Fruit fly (Drosophila melanogaster) whole organism, embryonic: ENCODE measurements around the gene CG10802.

Source experiments
- Bgb ChIP-seq: fragments of 200-800 bp; sonication (Bioruptor generic); IDR thresholded peaks from 2 replicates; pipeline ENCODE4 v1.3.6; 2022; ENCODE audit warnings: missing biosample characterization, missing genetic modification characterization; ENCODE audit not compliant: partially characterized antibody
- CG10274 ChIP-seq: fragments of 200-800 bp; sonication (Bioruptor generic); optimal IDR thresholded peaks from 3 replicates; lab custom pipeline; 2017; ENCODE audit warnings: missing biosample characterization, mild to moderate bottlenecking, missing genetic modification characterization
- CG10543 ChIP-seq: fragments of 200-800 bp; sonication (Bioruptor generic); optimal IDR thresholded peaks from 3 replicates; lab custom pipeline; 2017; ENCODE audit warnings: missing biosample characterization, mild to moderate bottlenecking, missing genetic modification characterization, moderate library complexity
- CG10979 ChIP-seq: fragments of 200-800 bp; sonication (Bioruptor generic); optimal IDR thresholded peaks from 2 replicates; lab custom pipeline; 2018; ENCODE audit warnings: missing biosample characterization, mild to moderate bottlenecking, missing genetic modification characterization, moderate library complexity
- CG12104 ChIP-seq: fragments of 200-800 bp; sonication (Bioruptor generic); optimal IDR thresholded peaks from 3 replicates; lab custom pipeline; 2016; ENCODE audit warnings: missing biosample characterization, missing genetic modification characterization
- CG12659 ChIP-seq: fragments of 200-800 bp; sonication (Bioruptor generic); optimal IDR thresholded peaks from 3 replicates; lab custom pipeline; 2017; ENCODE audit warnings: mild to moderate bottlenecking, missing biosample characterization, missing genetic modification reagents, missing genetic modification characterization
- CG13287 ChIP-seq: fragments of 200-800 bp; sonication (Bioruptor generic); IDR thresholded peaks from 2 replicates; pipeline ENCODE4 v1.3.6; 2022; ENCODE audit warnings: missing biosample characterization, missing genetic modification characterization; ENCODE audit not compliant: partially characterized antibody
- CG14965 ChIP-seq: fragments of 200-800 bp; sonication (Bioruptor generic); optimal IDR thresholded peaks from 2 replicates; lab custom pipeline; 2016; ENCODE audit warnings: missing biosample characterization, missing genetic modification characterization, borderline replicate concordance
- CG15514 ChIP-seq: fragments of 200-800 bp; sonication (Bioruptor generic); optimal IDR thresholded peaks from 3 replicates; lab custom pipeline; 2017; ENCODE audit warnings: missing biosample characterization, missing genetic modification characterization, mild to moderate bottlenecking, moderate library complexity, missing genetic modification reagents
- CG1602 ChIP-seq: fragments of 200-800 bp; sonication (Bioruptor generic); optimal IDR thresholded peaks from 3 replicates; lab custom pipeline; 2016; ENCODE audit warnings: missing biosample characterization, missing genetic modification characterization
- CG1603 ChIP-seq: fragments of 200-800 bp; sonication (Bioruptor generic); optimal IDR thresholded peaks from 2 replicates; lab custom pipeline; 2019; ENCODE audit warnings: missing biosample characterization, mild to moderate bottlenecking, missing genetic modification characterization, moderate library complexity
- CG16813 ChIP-seq: fragments of 200-800 bp; sonication (Bioruptor generic); IDR thresholded peaks from 3 replicates; pipeline ENCODE4 v1.3.6; 2022; ENCODE audit warnings: missing biosample characterization, missing genetic modification characterization; ENCODE audit not compliant: partially characterized antibody
- CG17612 ChIP-seq: fragments of 200-800 bp; sonication (Bioruptor generic); IDR thresholded peaks from 2 replicates; pipeline ENCODE4 v1.3.6; 2022; ENCODE audit warnings: missing biosample characterization, missing genetic modification characterization
- CG2199 ChIP-seq: fragments of 200-800 bp; sonication (Bioruptor generic); IDR thresholded peaks from 3 replicates; pipeline ENCODE4 v1.3.6; 2022; ENCODE audit warnings: missing biosample characterization, missing genetic modification characterization
- CG31224 ChIP-seq: fragments of 200-800 bp; sonication (Bioruptor generic); IDR thresholded peaks from 2 replicates; pipeline ENCODE4 v1.3.6; 2022; ENCODE audit warnings: missing biosample characterization, missing genetic modification characterization
- CG3407 ChIP-seq: fragments of 200-800 bp; sonication (Bioruptor generic); optimal IDR thresholded peaks from 2 replicates; lab custom pipeline; 2018; ENCODE audit warnings: missing biosample characterization, mild to moderate bottlenecking, missing genetic modification characterization
- CG3847 ChIP-seq: fragments of 200-800 bp; sonication (Bioruptor generic); IDR thresholded peaks from 2 replicates; pipeline ENCODE4 v1.3.6; 2022; ENCODE audit warnings: missing biosample characterization, missing genetic modification characterization
- CG3995 ChIP-seq: fragments of 200-800 bp; sonication (Bioruptor generic); optimal IDR thresholded peaks from 3 replicates; lab custom pipeline; 2016; ENCODE audit warnings: missing biosample characterization, missing genetic modification characterization
- CG4328 ChIP-seq: fragments of 200-800 bp; sonication (Bioruptor generic); optimal IDR thresholded peaks from 3 replicates; lab custom pipeline; 2017; ENCODE audit warnings: missing biosample characterization, missing genetic modification reagents, missing genetic modification characterization
- CG4730 ChIP-seq: fragments of 200-800 bp; sonication (Bioruptor generic); IDR thresholded peaks from 2 replicates; pipeline ENCODE4 v1.3.6; 2022; ENCODE audit warnings: missing biosample characterization, missing genetic modification characterization
- CG7839 ChIP-seq: fragments of 200-800 bp; sonication (Bioruptor generic); optimal IDR thresholded peaks from 3 replicates; lab custom pipeline; 2018; ENCODE audit warnings: missing biosample characterization, mild to moderate bottlenecking, missing genetic modification characterization, moderate library complexity
- CG7963 ChIP-seq: fragments of 200-800 bp; sonication (Bioruptor generic); IDR thresholded peaks from 3 replicates; pipeline ENCODE4 v1.3.6; 2022; ENCODE audit warnings: missing biosample characterization, missing genetic modification characterization; ENCODE audit not compliant: partially characterized antibody
- CG8281 ChIP-seq: fragments of 200-800 bp; sonication (Bioruptor generic); optimal IDR thresholded peaks from 2 replicates; lab custom pipeline; 2018; ENCODE audit warnings: missing biosample characterization, mild to moderate bottlenecking, missing genetic modification characterization, moderate library complexity
- CG9727 ChIP-seq: fragments of 200-800 bp; sonication (Bioruptor generic); optimal IDR thresholded peaks from 3 replicates; lab custom pipeline; 2017; ENCODE audit warnings: missing biosample characterization, mild to moderate bottlenecking, missing genetic modification characterization
- HLH3B ChIP-seq: fragments of 200-800 bp; sonication (Bioruptor generic); IDR thresholded peaks from 2 replicates; pipeline ENCODE4 v1.3.6; 2022; ENCODE audit warnings: missing biosample characterization, missing genetic modification characterization
- Hsf ChIP-seq: fragments of 200-800 bp; sonication (Bioruptor generic); optimal IDR thresholded peaks from 3 replicates; lab custom pipeline; 2016; ENCODE audit warnings: missing biosample characterization, missing genetic modification characterization
- Jarid2 ChIP-seq: fragments of 200-800 bp; sonication (Bioruptor generic); optimal IDR thresholded peaks from 3 replicates; lab custom pipeline; 2017; ENCODE audit warnings: mild to moderate bottlenecking, missing biosample characterization, missing genetic modification reagents, missing genetic modification characterization
- NC2β ChIP-seq: fragments of 200-800 bp; sonication (Bioruptor generic); optimal IDR thresholded peaks from 2 replicates; lab custom pipeline; 2016; ENCODE audit warnings: missing biosample characterization, missing genetic modification characterization
- NK7.1 ChIP-seq: fragments of 200-800 bp; sonication (Bioruptor generic); optimal IDR thresholded peaks from 3 replicates; lab custom pipeline; 2016; ENCODE audit warnings: missing biosample characterization, missing genetic modification characterization
- Oaz ChIP-seq: fragments of 200-800 bp; sonication (Bioruptor generic); IDR thresholded peaks from 2 replicates; pipeline ENCODE4 v1.3.6; 2022; ENCODE audit warnings: missing biosample characterization, missing genetic modification characterization
- Sin3A ChIP-seq: fragments of >200 bp; optimal IDR thresholded peaks from 2 replicates; lab custom pipeline; 2018
- Stat92E ChIP-seq, 3 experiments: fragments of >200 bp in 2 of 3; fragments of 200-800 bp in 1 of 3; sonication (Bioruptor generic) in 1 of 3; optimal IDR thresholded peaks; 2 replicates each; lab custom pipeline; 2017 to 2019; ENCODE audit warnings: missing biosample characterization in 3 of 3, missing genetic modification characterization in 3 of 3, mild to moderate bottlenecking in 1 of 3, moderate library complexity in 1 of 3
- Xrp1 ChIP-seq: fragments of 200-800 bp; sonication (Bioruptor generic); IDR thresholded peaks from 2 replicates; pipeline ENCODE4 v1.3.6; 2022; ENCODE audit warnings: missing biosample characterization, missing genetic modification characterization
- ato ChIP-seq: fragments of 200-800 bp; sonication (Bioruptor generic); IDR thresholded peaks from 2 replicates; pipeline ENCODE4 v1.3.6; 2022; ENCODE audit warnings: missing biosample characterization, missing genetic modification characterization; ENCODE audit not compliant: partially characterized antibody
- bbx ChIP-seq: fragments of 200-800 bp; sonication (Bioruptor generic); IDR thresholded peaks from 2 replicates; pipeline ENCODE4 v1.3.6; 2022; ENCODE audit warnings: missing biosample characterization, missing genetic modification characterization; ENCODE audit not compliant: partially characterized antibody
- bowl ChIP-seq: fragments of 200-800 bp; sonication (Bioruptor generic); IDR thresholded peaks from 2 replicates; pipeline ENCODE4 v1.3.6; 2022; ENCODE audit warnings: missing biosample characterization, missing genetic modification characterization
- bsh ChIP-seq, 2 experiments: fragments of 200-800 bp; sonication (Bioruptor generic); optimal IDR thresholded peaks; 2 replicates each; lab custom pipeline; 2017 to 2018; ENCODE audit warnings: mild to moderate bottlenecking in 2 of 2, missing biosample characterization in 2 of 2, missing genetic modification characterization in 2 of 2, moderate library complexity in 1 of 2
- dpn ChIP-seq, 2 experiments: fragments of 200-800 bp; sonication (Bioruptor generic); optimal IDR thresholded peaks; 3 replicates each; lab custom pipeline; 2016; ENCODE audit warnings: missing biosample characterization in 2 of 2, missing genetic modification characterization in 2 of 2
- fd96Cb ChIP-seq: fragments of 200-800 bp; sonication (Bioruptor generic); optimal IDR thresholded peaks from 2 replicates; lab custom pipeline; 2018; ENCODE audit warnings: missing biosample characterization, mild to moderate bottlenecking, missing genetic modification characterization, moderate library complexity
- gfzf ChIP-seq: fragments of 200-800 bp; sonication (Bioruptor generic); optimal IDR thresholded peaks from 2 replicates; lab custom pipeline; 2016; ENCODE audit warnings: missing biosample characterization, mild to moderate bottlenecking, missing genetic modification characterization, moderate library complexity
- gro ChIP-seq: fragments of 200-800 bp; sonication (Bioruptor generic); optimal IDR thresholded peaks from 2 replicates; lab custom pipeline; 2016; ENCODE audit warnings: missing biosample characterization, missing genetic modification characterization
- lov ChIP-seq, 2 experiments: fragments of 200-800 bp in 1 of 2; fragments of >200 bp in 1 of 2; sonication (Bioruptor generic) in 1 of 2; IDR thresholded peaks in 1 of 2; optimal IDR thresholded peaks in 1 of 2; 2 replicates in 1 of 2; 3 replicates in 1 of 2; pipeline versions ENCODE4 v1.3.6 to Lab custom; 2017 to 2022; ENCODE audit warnings: missing biosample characterization in 1 of 2, missing genetic modification characterization in 1 of 2
- maf-S ChIP-seq: fragments of 200-800 bp; sonication (Bioruptor generic); optimal IDR thresholded peaks from 2 replicates; lab custom pipeline; 2016; ENCODE audit warnings: missing biosample characterization, missing genetic modification characterization
- mld ChIP-seq: fragments of 200-800 bp; sonication (Bioruptor generic); IDR thresholded peaks from 3 replicates; pipeline ENCODE4 v1.3.6; 2022; ENCODE audit warnings: missing biosample characterization, missing genetic modification characterization; ENCODE audit not compliant: partially characterized antibody
- nerfin-2 ChIP-seq: fragments of 200-800 bp; sonication (Bioruptor generic); IDR thresholded peaks from 2 replicates; pipeline ENCODE4 v1.3.6; 2022; ENCODE audit warnings: missing biosample characterization, missing genetic modification characterization; ENCODE audit not compliant: partially characterized antibody
- nom ChIP-seq: fragments of 200-800 bp; sonication (Bioruptor generic); optimal IDR thresholded peaks from 2 replicates; lab custom pipeline; 2017; ENCODE audit warnings: missing biosample characterization, missing genetic modification characterization, mild to moderate bottlenecking, moderate library complexity, missing genetic modification reagents
- pzg ChIP-seq: fragments of 200-800 bp; sonication (Bioruptor generic); optimal IDR thresholded peaks from 3 replicates; lab custom pipeline; 2018; ENCODE audit warnings: missing biosample characterization, mild to moderate bottlenecking, missing genetic modification characterization, moderate library complexity
- sqz ChIP-seq: fragments of 200-800 bp; sonication (Bioruptor generic); optimal IDR thresholded peaks from 3 replicates; lab custom pipeline; 2018; ENCODE audit warnings: missing biosample characterization, mild to moderate bottlenecking, missing genetic modification characterization
- trh ChIP-seq: fragments of 200-800 bp; sonication (Bioruptor generic); optimal IDR thresholded peaks from 2 replicates; lab custom pipeline; 2016; ENCODE audit warnings: missing biosample characterization, missing genetic modification characterization

CG10802 gene

DNA sequence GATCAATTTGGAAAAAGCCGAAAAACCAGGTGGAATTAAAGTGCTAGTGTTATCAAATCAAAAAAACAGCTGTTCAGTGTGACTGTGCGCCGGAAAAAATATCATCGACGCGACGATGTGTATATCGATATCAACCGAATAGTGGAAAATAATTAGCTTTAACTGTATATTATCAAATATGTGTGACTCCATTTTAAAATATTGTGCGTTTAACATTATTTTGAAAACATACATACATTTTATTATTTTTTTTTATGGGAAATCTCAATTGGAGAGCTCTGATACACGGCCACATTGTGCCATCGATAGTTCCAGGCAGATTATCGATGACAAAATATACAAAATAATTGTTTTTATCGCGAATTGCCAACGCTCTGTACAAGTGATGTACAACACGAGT lies 2.5 kb downstream of the CG10802 start, which contains the start of the genes CG14270 and CG10803 (continued):
- peak; percentile 9 for TF ChIP-seq CG9727
- TF ChIP-seq CG17612 (GFP tag; lab: Robert Waterston, UW): no peak
- peak; percentile 88 for TF ChIP-seq CG16813 (GFP tag; lab: Robert Waterston, UW)
- no peak for TF ChIP-seq CG7839 (tag; lab: Kevin White, UChicago)
- TF ChIP-seq CG10274 (GFP tag; lab: Kevin White, UChicago): no peak
- no peak for TF ChIP-seq Xrp1 (GFP tag; lab: Robert Waterston, UW)
- peak; percentile 25 to 28 for TF ChIP-seq dpn (GFP tag; optimal IDR thresholded peaks at IDR 0.05; lab: Kevin White, UChicago)
- TF ChIP-seq CG12104 (GFP tag; lab: Kevin White, UChicago): no peak
- TF ChIP-seq nom (GFP tag; lab: Kevin White, UChicago): no peak
- TF ChIP-seq Bgb (GFP tag; lab: Robert Waterston, UW): peak; percentile 76
- TF ChIP-seq NC2β (GFP tag; lab: Kevin White, UChicago): no peak
- no peak for TF ChIP-seq Jarid2 (GFP tag; lab: Kevin White, UChicago)
- no peak for TF ChIP-seq mld (GFP tag; lab: Robert Waterston, UW)
- no peak for TF ChIP-seq trh (GFP tag; lab: Kevin White, UChicago)
- TF ChIP-seq CG1602 (GFP tag; lab: Kevin White, UChicago): no peak
- no peak for TF ChIP-seq CG14965 (GFP tag; lab: Kevin White, UChicago)
- no peak for TF ChIP-seq HLH3B (GFP tag; lab: Robert Waterston, UW)
- no peak for TF ChIP-seq bowl (GFP tag; lab: Robert Waterston, UW)
- no peak for TF ChIP-seq CG3407 (GFP tag; lab: Kevin White, UChicago)
- TF ChIP-seq gro: no peak
- peak; percentile 75 for TF ChIP-seq nerfin-2 (GFP tag; lab: Robert Waterston, UW)
- TF ChIP-seq Hsf (GFP tag; lab: Kevin White, UChicago): peak; percentile 8
- peak; percentile 44 for TF ChIP-seq pzg
- TF ChIP-seq CG4730 (GFP tag; lab: Robert Waterston, UW): no peak
- no peak for TF ChIP-seq fd96Cb (tag; lab: Kevin White, UChicago)
- peak; percentile 56 for TF ChIP-seq CG3995
- peak; percentile 2 for TF ChIP-seq CG1603 (tag; lab: Kevin White, UChicago)
- peak; percentile 55; the same call in 1 of the 2 replicates for TF ChIP-seq bbx (GFP tag; lab: Robert Waterston, UW)
- no peak for TF ChIP-seq CG3847 (GFP tag; lab: Robert Waterston, UW)
- no peak for TF ChIP-seq CG4328 (GFP tag; lab: Kevin White, UChicago)
- no peak for TF ChIP-seq lov (optimal IDR thresholded peaks at IDR 0.05; lab: Kevin White, UChicago)
- no peak for TF ChIP-seq lov (GFP tag; IDR thresholded peaks at IDR 0.05; lab: Robert Waterston, UW)
- peak; percentile 69 for TF ChIP-seq gfzf
- TF ChIP-seq CG10979 (tag; lab: Kevin White, UChicago): no peak
- peak; percentile 93 for TF ChIP-seq CG15514 (GFP tag; lab: Kevin White, UChicago)
- TF ChIP-seq CG2199 (GFP tag; lab: Robert Waterston, UW): no peak
- TF ChIP-seq CG10543 (GFP tag; lab: Kevin White, UChicago): no peak
- peak; percentile 87 for TF ChIP-seq CG13287 (GFP tag; lab: Robert Waterston, UW)
- peak in 1 of 3 experiments; percentile 48 for TF ChIP-seq Stat92E (GFP tag; optimal IDR thresholded peaks at IDR 0.05; lab: Kevin White, UChicago)
- no peak for TF ChIP-seq maf-S (GFP tag; lab: Kevin White, UChicago)
- no peak for TF ChIP-seq NK7.1
- TF ChIP-seq sqz (GFP tag; lab: Kevin White, UChicago): peak; percentile 1
- no peak for TF ChIP-seq Oaz (GFP tag; lab: Robert Waterston, UW)
- TF ChIP-seq CG31224: no peak
- 0 out of 2 replicates have a peak, but pooled peaks have one; percentile 17 for TF ChIP-seq ato
- peak; percentile 60; the same call in 1 of the 3 replicates for TF ChIP-seq CG7963
- TF ChIP-seq CG12659: peak; percentile 35
- no peak for TF ChIP-seq bsh (GFP tag; optimal IDR thresholded peaks at IDR 0.05; lab: Kevin White, UChicago)
- TF ChIP-seq CG8281: no peak
- peak; percentile 82 for TF ChIP-seq Sin3A (lab: Kevin White, UChicago)
